Fruit fly (Drosophila melanogaster) whole organism, embryonic: ENCODE results near the gene ct.

Experiments
- Ada2b ChIP-seq: fragments of 200-800 bp; sonication (Bioruptor generic); IDR thresholded peaks from 2 replicates; pipeline ENCODE4 v1.3.6; 2022; ENCODE audit warnings: missing biosample characterization, missing genetic modification characterization
- BEAF-32 ChIP-seq: fragments of 200-800 bp; sonication (Bioruptor generic); optimal IDR thresholded peaks from 3 replicates; lab custom pipeline; 2017; ENCODE audit warnings: missing biosample characterization, missing genetic modification characterization, mild to moderate bottlenecking, moderate library complexity, missing genetic modification reagents
- CG10959 ChIP-seq: fragments of 200-800 bp; sonication (Bioruptor generic); IDR thresholded peaks from 2 replicates; pipeline ENCODE4 v1.3.6; 2022; ENCODE audit warnings: missing biosample characterization, missing genetic modification characterization
- CG12155 ChIP-seq: fragments of 200-800 bp; sonication (Bioruptor generic); optimal IDR thresholded peaks from 3 replicates; lab custom pipeline; 2016; ENCODE audit warnings: missing biosample characterization, missing genetic modification characterization
- CG12744 ChIP-seq: fragments of 200-800 bp; sonication (Bioruptor generic); optimal IDR thresholded peaks from 2 replicates; lab custom pipeline; 2016; ENCODE audit warnings: missing biosample characterization, missing genetic modification characterization
- CG13296 ChIP-seq: fragments of 200-800 bp; sonication (Bioruptor generic); optimal IDR thresholded peaks from 3 replicates; lab custom pipeline; 2018; ENCODE audit warnings: missing biosample characterization, mild to moderate bottlenecking, missing genetic modification characterization
- CG13424 ChIP-seq: fragments of 200-800 bp; sonication (Bioruptor generic); optimal IDR thresholded peaks from 2 replicates; lab custom pipeline; 2019; ENCODE audit warnings: missing biosample characterization, mild to moderate bottlenecking, missing genetic modification characterization, moderate library complexity
- CG14965 ChIP-seq: fragments of 200-800 bp; sonication (Bioruptor generic); optimal IDR thresholded peaks from 2 replicates; lab custom pipeline; 2016; ENCODE audit warnings: missing biosample characterization, missing genetic modification characterization, borderline replicate concordance
- CG15269 ChIP-seq: fragments of 200-800 bp; sonication (Bioruptor generic); optimal IDR thresholded peaks from 2 replicates; lab custom pipeline; 2018; ENCODE audit warnings: missing biosample characterization, mild to moderate bottlenecking, missing genetic modification characterization, moderate library complexity
- CG16863 ChIP-seq: fragments of 200-800 bp; sonication (Bioruptor generic); optimal IDR thresholded peaks from 3 replicates; lab custom pipeline; 2016; ENCODE audit warnings: missing biosample characterization, missing genetic modification characterization
- CG17186 ChIP-seq: fragments of 200-800 bp; sonication (Bioruptor generic); optimal IDR thresholded peaks from 3 replicates; lab custom pipeline; 2017; ENCODE audit warnings: missing biosample characterization, missing genetic modification reagents, missing genetic modification characterization
- CG17612 ChIP-seq: fragments of 200-800 bp; sonication (Bioruptor generic); IDR thresholded peaks from 2 replicates; pipeline ENCODE4 v1.3.6; 2022; ENCODE audit warnings: missing biosample characterization, missing genetic modification characterization
- CG17829 ChIP-seq: fragments of 200-800 bp; optimal IDR thresholded peaks from 2 replicates; lab custom pipeline; 2019; ENCODE audit warnings: missing biosample characterization, mild to moderate bottlenecking, missing genetic modification characterization, moderate library complexity
- CG1832 ChIP-seq: fragments of 200-800 bp; sonication (Bioruptor generic); optimal IDR thresholded peaks from 2 replicates; lab custom pipeline; 2017; ENCODE audit warnings: missing biosample characterization, mild to moderate bottlenecking, missing genetic modification characterization, inconsistent platforms
- CG18599 ChIP-seq: fragments of 200-800 bp; sonication (Bioruptor generic); optimal IDR thresholded peaks from 3 replicates; lab custom pipeline; 2017; ENCODE audit warnings: missing biosample characterization, missing genetic modification characterization, mild to moderate bottlenecking, moderate library complexity, missing genetic modification reagents
- CG2678 ChIP-seq: fragments of 200-800 bp; sonication (Bioruptor generic); optimal IDR thresholded peaks from 3 replicates; lab custom pipeline; 2019; ENCODE audit warnings: missing biosample characterization, mild to moderate bottlenecking, missing genetic modification characterization, moderate library complexity
- CG30403 ChIP-seq: fragments of 200-800 bp; sonication (Bioruptor generic); optimal IDR thresholded peaks from 3 replicates; lab custom pipeline; 2016; ENCODE audit warnings: missing biosample characterization, missing genetic modification characterization
- CG6175 ChIP-seq: fragments of 200-800 bp; sonication (Bioruptor generic); IDR thresholded peaks from 3 replicates; pipeline ENCODE4 v1.3.6; 2022; ENCODE audit warnings: missing biosample characterization, missing genetic modification characterization
- CG6683 ChIP-seq: fragments of 200-800 bp; sonication (Bioruptor generic); optimal IDR thresholded peaks from 2 replicates; lab custom pipeline; 2017; ENCODE audit warnings: missing biosample characterization, mild to moderate bottlenecking, missing genetic modification characterization, missing genetic modification reagents
- CG7372 ChIP-seq: fragments of 200-800 bp; sonication (Bioruptor generic); IDR thresholded peaks from 2 replicates; pipeline ENCODE4 v1.3.6; 2022; ENCODE audit warnings: missing biosample characterization, missing genetic modification characterization
- CG7963 ChIP-seq: fragments of 200-800 bp; sonication (Bioruptor generic); IDR thresholded peaks from 3 replicates; pipeline ENCODE4 v1.3.6; 2022; ENCODE audit warnings: missing biosample characterization, missing genetic modification characterization; ENCODE audit not compliant: partially characterized antibody
- CG9437 ChIP-seq: fragments of 200-800 bp; sonication (Bioruptor generic); optimal IDR thresholded peaks from 2 replicates; lab custom pipeline; 2018; ENCODE audit warnings: missing biosample characterization, mild to moderate bottlenecking, missing genetic modification characterization
- CHES-1-like ChIP-seq: fragments of 200-800 bp; sonication (Bioruptor generic); optimal IDR thresholded peaks from 2 replicates; lab custom pipeline; 2016; ENCODE audit warnings: missing biosample characterization, missing genetic modification characterization
- Dad ChIP-seq: fragments of 200-800 bp; sonication (Bioruptor generic); optimal IDR thresholded peaks from 3 replicates; lab custom pipeline; 2016; ENCODE audit warnings: missing biosample characterization, missing genetic modification characterization
- Dfd ChIP-seq, 2 experiments: fragments of >200 bp; optimal IDR thresholded peaks; 2 replicates each; lab custom pipeline; 2017; ENCODE audit warnings: missing biosample characterization in 2 of 2, missing genetic modification characterization in 2 of 2
- Dp ChIP-seq: fragments of 200-800 bp; sonication (Bioruptor generic); optimal IDR thresholded peaks from 2 replicates; lab custom pipeline; 2018; ENCODE audit warnings: missing biosample characterization, mild to moderate bottlenecking, missing genetic modification characterization, moderate library complexity
- Fer1 ChIP-seq: fragments of 200-800 bp; sonication (Bioruptor generic); optimal IDR thresholded peaks from 2 replicates; lab custom pipeline; 2017; ENCODE audit warnings: missing biosample characterization, mild to moderate bottlenecking, missing genetic modification characterization
- H2.0 ChIP-seq: fragments of 200-800 bp; sonication (Bioruptor generic); IDR thresholded peaks from 2 replicates; pipeline ENCODE4 v1.3.6; 2022; ENCODE audit warnings: missing biosample characterization, missing genetic modification characterization
- Hmr ChIP-seq: fragments of 200-800 bp; sonication (Bioruptor generic); optimal IDR thresholded peaks from 3 replicates; lab custom pipeline; 2017; ENCODE audit warnings: mild to moderate bottlenecking, missing biosample characterization, missing genetic modification reagents, missing genetic modification characterization
- Max ChIP-seq: fragments of 200-800 bp; sonication (Bioruptor generic); optimal IDR thresholded peaks from 2 replicates; lab custom pipeline; 2016; ENCODE audit warnings: missing biosample characterization, mild to moderate bottlenecking, missing genetic modification characterization
- amos ChIP-seq: fragments of 200-800 bp; sonication (Bioruptor generic); IDR thresholded peaks from 2 replicates; pipeline ENCODE4 v1.3.6; 2022; ENCODE audit warnings: missing biosample characterization, missing genetic modification characterization; ENCODE audit not compliant: partially characterized antibody
- ase ChIP-seq: fragments of 200-800 bp; sonication (Bioruptor generic); IDR thresholded peaks from 3 replicates; pipeline ENCODE4 v1.3.6; 2022; ENCODE audit warnings: missing biosample characterization, missing genetic modification characterization
- bsh ChIP-seq, 2 experiments: fragments of 200-800 bp; sonication (Bioruptor generic); optimal IDR thresholded peaks; 2 replicates each; lab custom pipeline; 2017 to 2018; ENCODE audit warnings: mild to moderate bottlenecking in 2 of 2, missing biosample characterization in 2 of 2, missing genetic modification characterization in 2 of 2, moderate library complexity in 1 of 2
- cato ChIP-seq: fragments of 200-800 bp; sonication (Bioruptor generic); optimal IDR thresholded peaks from 2 replicates; lab custom pipeline; 2016; ENCODE audit warnings: missing biosample characterization, missing genetic modification characterization, borderline replicate concordance
- chif ChIP-seq, 2 experiments: fragments of 200-800 bp; sonication (Bioruptor generic); optimal IDR thresholded peaks; 3 replicates each; lab custom pipeline; 2016; ENCODE audit warnings: missing biosample characterization in 2 of 2, missing genetic modification characterization in 2 of 2
- da ChIP-seq: fragments of 200-800 bp; sonication (Bioruptor generic); optimal IDR thresholded peaks from 2 replicates; lab custom pipeline; 2016; ENCODE audit warnings: missing biosample characterization, missing genetic modification characterization
- dan ChIP-seq: fragments of 200-800 bp; sonication (Bioruptor generic); IDR thresholded peaks from 2 replicates; pipeline ENCODE4 v1.3.6; 2022; ENCODE audit warnings: missing biosample characterization, missing genetic modification characterization
- dmrt99B ChIP-seq: fragments of 200-800 bp; sonication (Bioruptor generic); optimal IDR thresholded peaks from 2 replicates; lab custom pipeline; 2018; ENCODE audit warnings: missing biosample characterization, mild to moderate bottlenecking, missing genetic modification characterization, moderate library complexity
- ems ChIP-seq: fragments of 200-800 bp; sonication (Bioruptor generic); optimal IDR thresholded peaks from 3 replicates; lab custom pipeline; 2016; ENCODE audit warnings: missing biosample characterization, missing genetic modification characterization
- gcm2 ChIP-seq: fragments of 200-800 bp; sonication (Bioruptor generic); optimal IDR thresholded peaks from 2 replicates; lab custom pipeline; 2016; ENCODE audit warnings: missing biosample characterization, missing genetic modification characterization
- grau ChIP-seq: fragments of 200-800 bp; optimal IDR thresholded peaks from 3 replicates; lab custom pipeline; 2019; ENCODE audit warnings: missing biosample characterization, mild to moderate bottlenecking, missing genetic modification characterization, moderate library complexity
- lab ChIP-seq: fragments of 200-800 bp; sonication (Bioruptor generic); optimal IDR thresholded peaks from 3 replicates; lab custom pipeline; 2017; ENCODE audit warnings: missing biosample characterization, missing genetic modification characterization, mild to moderate bottlenecking, moderate library complexity, missing genetic modification reagents
- oc ChIP-seq: fragments of 200-800 bp; sonication (Bioruptor generic); optimal IDR thresholded peaks from 2 replicates; lab custom pipeline; 2018; ENCODE audit warnings: missing biosample characterization, mild to moderate bottlenecking, missing genetic modification characterization, moderate library complexity
- prd ChIP-seq, 3 experiments: fragments of >200 bp in 2 of 3; fragments of 200-800 bp in 1 of 3; sonication (Bioruptor generic) in 1 of 3; optimal IDR thresholded peaks in 2 of 3; IDR thresholded peaks in 1 of 3; 2 replicates in 2 of 3; 3 replicates in 1 of 3; pipeline versions ENCODE4 v1.3.6 to Lab custom; 2017 to 2022; ENCODE audit warnings: missing biosample characterization in 1 of 3, missing genetic modification characterization in 1 of 3
- pum ChIP-seq: fragments of 200-800 bp; sonication (Bioruptor generic); optimal IDR thresholded peaks from 2 replicates; lab custom pipeline; 2016; ENCODE audit warnings: missing biosample characterization, missing genetic modification characterization
- row ChIP-seq: fragments of 200-800 bp; sonication (Bioruptor generic); IDR thresholded peaks from 3 replicates; pipeline ENCODE4 v1.3.6; 2022; ENCODE audit warnings: missing biosample characterization, missing genetic modification characterization
- sima ChIP-seq: fragments of 200-800 bp; sonication (Bioruptor generic); optimal IDR thresholded peaks from 2 replicates; lab custom pipeline; 2016; ENCODE audit warnings: missing biosample characterization, missing genetic modification characterization
- sisA ChIP-seq: fragments of 200-800 bp; sonication (Bioruptor generic); IDR thresholded peaks from 2 replicates; pipeline ENCODE4 v1.3.6; 2022; ENCODE audit warnings: missing biosample characterization, missing genetic modification characterization
- sna ChIP-seq: fragments of 200-800 bp; sonication (Bioruptor generic); IDR thresholded peaks from 2 replicates; pipeline ENCODE4 v1.3.6; 2022; ENCODE audit warnings: missing biosample characterization, missing genetic modification characterization; ENCODE audit not compliant: partially characterized antibody
- usp ChIP-seq: fragments of >200 bp; optimal IDR thresholded peaks from 2 replicates; lab custom pipeline; 2017; ENCODE audit warnings: missing biosample characterization, missing genetic modification characterization

ct gene

dm6 chrX:7657429-7657828 is 49.2 kb downstream of the ct start (continued):
- no peak for TF ChIP-seq CG14965 (GFP tag; lab: Kevin White, UChicago)
- no peak for TF ChIP-seq CG7372 (GFP tag; lab: Robert Waterston, UW)
- TF ChIP-seq bsh (GFP tag; optimal IDR thresholded peaks at IDR 0.05; lab: Kevin White, UChicago) = peak in 1 of 2 experiments; percentile 23
- no peak for TF ChIP-seq CG17612 (GFP tag; lab: Robert Waterston, UW)
- TF ChIP-seq sima = no peak
- TF ChIP-seq sna (GFP tag; lab: Robert Waterston, UW) = no peak
- TF ChIP-seq dmrt99B (tag; lab: Kevin White, UChicago) = peak; percentile 4
- no peak for TF ChIP-seq CG13296
- TF ChIP-seq oc = no peak
- no peak for TF ChIP-seq Max (GFP tag; lab: Kevin White, UChicago)
- no peak for TF ChIP-seq chif (GFP tag; optimal IDR thresholded peaks at IDR 0.05; lab: Kevin White, UChicago)
- no peak for TF ChIP-seq CG12155 (GFP tag; lab: Kevin White, UChicago)
- TF ChIP-seq CG7963 (GFP tag; lab: Robert Waterston, UW) = no peak
- TF ChIP-seq CG1832 (GFP tag; lab: Kevin White, UChicago) = no peak
- TF ChIP-seq prd (optimal IDR thresholded peaks at IDR 0.05; lab: Kevin White, UChicago) = no peak
- TF ChIP-seq prd (GFP tag; IDR thresholded peaks at IDR 0.05; lab: Robert Waterston, UW) = no peak
- TF ChIP-seq CG6175 (GFP tag; lab: Robert Waterston, UW) = no peak
- TF ChIP-seq CG6683 (GFP tag; lab: Kevin White, UChicago) = no peak
- peak; percentile 8 for TF ChIP-seq Fer1
- TF ChIP-seq CG17186 (GFP tag; lab: Kevin White, UChicago) = no peak
- no peak for TF ChIP-seq da (GFP tag; lab: Kevin White, UChicago)
- no peak for TF ChIP-seq BEAF-32
- no peak for TF ChIP-seq sisA (GFP tag; lab: Robert Waterston, UW)
- peak; percentile 33 for TF ChIP-seq lab
- TF ChIP-seq H2.0 (GFP tag; lab: Robert Waterston, UW) = peak; percentile 21; the same call in 1 of the 2 replicates
- no peak for TF ChIP-seq CG9437 (GFP tag; lab: Kevin White, UChicago)
- TF ChIP-seq CG15269 = no peak
- no peak for TF ChIP-seq dan (GFP tag; lab: Robert Waterston, UW)
- no peak for TF ChIP-seq amos (GFP tag; lab: Robert Waterston, UW)
- no peak for TF ChIP-seq CG30403 (GFP tag; lab: Kevin White, UChicago)
- TF ChIP-seq CG2678 (tag; lab: Kevin White, UChicago) = peak; percentile 14
- no peak for TF ChIP-seq ase (GFP tag; lab: Robert Waterston, UW)
- TF ChIP-seq grau (tag; lab: Kevin White, UChicago) = peak; percentile 18
- TF ChIP-seq Ada2b (GFP tag; lab: Robert Waterston, UW) = no peak
- TF ChIP-seq CG16863 (GFP tag; lab: Kevin White, UChicago) = no peak
- TF ChIP-seq Hmr (GFP tag; lab: Kevin White, UChicago) = peak; percentile 15
- TF ChIP-seq pum (GFP tag; lab: Kevin White, UChicago) = no peak
- no peak for TF ChIP-seq ems (GFP tag; lab: Kevin White, UChicago)
- no peak for TF ChIP-seq Dp (GFP tag; lab: Kevin White, UChicago)
- peak; percentile 30 for TF ChIP-seq CG18599 (GFP tag; lab: Kevin White, UChicago)
- no peak for TF ChIP-seq CHES-1-like (GFP tag; lab: Kevin White, UChicago)
- TF ChIP-seq CG13424 = no peak
- TF ChIP-seq Dad = no peak
- no peak for TF ChIP-seq cato (GFP tag; lab: Kevin White, UChicago)
- 0 out of 3 replicates have a peak, but pooled peaks have one; percentile 19 for TF ChIP-seq row (GFP tag; lab: Robert Waterston, UW)
- TF ChIP-seq CG12744 = no peak
- no peak for TF ChIP-seq Dfd (GFP tag; optimal IDR thresholded peaks at IDR 0.05; lab: Kevin White, UChicago)
- TF ChIP-seq CG10959 (GFP tag; lab: Robert Waterston, UW) = no peak
- no peak for TF ChIP-seq usp (GFP tag; lab: Kevin White, UChicago)
- no peak for TF ChIP-seq gcm2
- TF ChIP-seq CG17829 (tag; lab: Kevin White, UChicago) = no peak
